Fruit fly (Drosophila melanogaster): ENCODE measurements around the gene CG8032.

Gene CG8032

dm6 chr3R:8669029-8669707 is 5.3 kb downstream of the CG8032 start (continued):
- TF ChIP-seq CG5180 (GFP tag; optimal IDR thresholded peaks at IDR 0.05) (peak; percentile 90), Nf-YC (tag; optimal IDR thresholded peaks at IDR 0.05) (peak; percentile 90), bigmax (GFP tag; optimal IDR thresholded peaks at IDR 0.05) (peak; percentile 85), Hand (GFP tag; optimal IDR thresholded peaks at IDR 0.05) (peak; percentile 98), sr (GFP tag; IDR thresholded peaks at IDR 0.05) (peak; percentile 89), tgo (GFP tag; IDR thresholded peaks at IDR 0.05) (peak; percentile 96), CG11723 (GFP tag; optimal IDR thresholded peaks at IDR 0.05) (peak; percentile 95), hbn (GFP tag; IDR thresholded peaks at IDR 0.05; ENCODE audit: partially characterized antibody) (peak; percentile 65; the same call in 1 of the 2 replicates), phol (tag; optimal IDR thresholded peaks at IDR 0.05) (peak; percentile 97), zf30C (GFP tag; optimal IDR thresholded peaks at IDR 0.05) (peak; percentile 45), tin (GFP tag; optimal IDR thresholded peaks at IDR 0.05) (peak; percentile 98), CG17568 (GFP tag; optimal IDR thresholded peaks at IDR 0.05) (peak; percentile 98), CG2120 (GFP tag; optimal IDR thresholded peaks at IDR 0.05) (peak; percentile 99), Oaz (GFP tag; IDR thresholded peaks at IDR 0.05) (peak; percentile 88), MTF-1 (GFP tag; optimal IDR thresholded peaks at IDR 0.05; ENCODE audit: borderline replicate concordance) (peak; percentile 96), Jarid2 (GFP tag; optimal IDR thresholded peaks at IDR 0.05) (peak; percentile 85), unc-4 (GFP tag; IDR thresholded peaks at IDR 0.05; ENCODE audit: partially characterized antibody) (peak; percentile 70), CkIIα-i1 (GFP tag; IDR thresholded peaks at IDR 0.05) (0 out of 2 replicates have a peak, but pooled peaks have one; percentile 61), repo (GFP tag; optimal IDR thresholded peaks at IDR 0.05) (peak; percentile 93), H15 (GFP tag; IDR thresholded peaks at IDR 0.05) (peak; percentile 95), Abd-B (GFP tag; optimal IDR thresholded peaks at IDR 0.05) (peak; percentile 93), Sox102F (GFP tag; optimal IDR thresholded peaks at IDR 0.05) (peak; percentile 97), Ada2b (GFP tag; IDR thresholded peaks at IDR 0.05) (peak; percentile 97), CG9876 (GFP tag; optimal IDR thresholded peaks at IDR 0.05) (peak; percentile 86), ham (GFP tag; IDR thresholded peaks at IDR 0.05) (peak; percentile 85), wek (GFP tag; optimal IDR thresholded peaks at IDR 0.05) (peak; percentile 94), CG1024 (GFP tag; IDR thresholded peaks at IDR 0.05) (peak; percentile 93), ro (GFP tag; IDR thresholded peaks at IDR 0.05) (peak; percentile 87), ewg (GFP tag; optimal IDR thresholded peaks at IDR 0.05) (peak; percentile 94), Ets65A (GFP tag) (peak; percentile 99), CG16779 (GFP tag; IDR thresholded peaks at IDR 0.05) (peak; percentile 96), vfl (GFP tag; optimal IDR thresholded peaks at IDR 0.05) (peak; percentile 94), CG11085 (GFP tag; IDR thresholded peaks at IDR 0.05) (peak; percentile 88), br (optimal IDR thresholded peaks at IDR 0.05) (no peak), Fer1 (GFP tag; optimal IDR thresholded peaks at IDR 0.05) (peak; percentile 99), Max (GFP tag; optimal IDR thresholded peaks at IDR 0.05) (peak; percentile 98), CG4282 (GFP tag; optimal IDR thresholded peaks at IDR 0.05) (peak; percentile 88), CG5245 (GFP tag; optimal IDR thresholded peaks at IDR 0.05) (peak; percentile 97), zfh1 (GFP tag; IDR thresholded peaks at IDR 0.05) (peak; percentile 98), slp2 (GFP tag; optimal IDR thresholded peaks at IDR 0.05) (peak; percentile 96), CG18619 (GFP tag; optimal IDR thresholded peaks at IDR 0.05) (peak; percentile 97), Mes4 (GFP tag; optimal IDR thresholded peaks at IDR 0.05) (peak; percentile 94), CG13894 (tag; optimal IDR thresholded peaks at IDR 0.05) (peak; percentile 98), CG8089 (GFP tag; optimal IDR thresholded peaks at IDR 0.05) (peak; percentile 95), pfk (GFP tag; optimal IDR thresholded peaks at IDR 0.05) (peak; percentile 73), dmrt11E (tag; optimal IDR thresholded peaks at IDR 0.05) (peak; percentile 98), CG1602 (GFP tag; optimal IDR thresholded peaks at IDR 0.05) (peak; percentile 96), Dip2 (GFP tag; IDR thresholded peaks at IDR 0.05) (peak; percentile 51; the same call in 1 of the 2 replicates), C15 (GFP tag; IDR thresholded peaks at IDR 0.05) (peak; percentile 94), bowl (GFP tag; IDR thresholded peaks at IDR 0.05) (peak; percentile 91)
